Fruit fly (Drosophila melanogaster) whole organism, pupa: ENCODE data around the gene TwdlH.

Source experiments
- CG12605 ChIP-seq: fragments of 200-800 bp; sonication (Bioruptor generic); IDR thresholded peaks from 2 replicates; pipeline ENCODE4 v1.3.6; 2022; ENCODE audit warnings: missing biosample characterization, missing genetic modification characterization
- fd96Ca ChIP-seq: fragments of 200-800 bp; sonication (Bioruptor generic); IDR thresholded peaks from 3 replicates; pipeline ENCODE4 v1.3.6; 2022; ENCODE audit warnings: missing biosample characterization, missing genetic modification characterization

DNA sequence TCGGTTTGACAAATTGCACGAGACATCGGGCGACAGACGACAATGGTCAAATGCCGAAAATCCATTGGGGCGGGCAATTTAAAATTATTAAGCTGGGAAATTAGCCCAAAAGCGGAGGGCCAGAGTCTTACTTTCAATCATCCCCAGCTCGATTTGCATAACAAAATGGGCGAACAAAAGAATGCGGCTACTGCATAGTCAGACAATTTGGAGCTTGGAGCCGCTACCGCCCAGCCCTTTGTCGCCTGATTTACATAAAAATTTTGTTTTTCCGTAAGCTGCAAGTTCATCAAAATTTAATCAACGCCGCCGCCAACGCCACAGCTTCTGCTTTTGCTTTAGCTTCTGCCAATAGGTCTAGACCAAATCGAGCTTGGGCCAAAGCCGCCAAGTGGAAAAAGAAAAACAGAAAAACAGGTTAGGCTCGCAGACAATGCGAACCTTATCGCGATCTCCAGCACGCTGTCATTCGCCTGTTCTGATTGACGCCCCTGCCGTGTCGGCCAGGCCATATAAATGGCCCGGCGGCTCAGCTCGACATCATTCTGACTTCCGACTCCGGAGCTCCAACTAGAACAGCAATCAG, 2.1 kb upstream of the TwdlH start, which contains the start of gene TwdlN:
- TF ChIP-seq CG12605 (GFP tag; lab: Robert Waterston, UW) (no peak), fd96Ca (GFP tag; lab: Robert Waterston, UW) (no peak)
